Fruit fly (Drosophila melanogaster) whole organism, embryonic: ENCODE data around the gene CG18744.

Source experiments
- Antp ChIP-seq: fragments of 200-800 bp; sonication (Bioruptor generic); optimal IDR thresholded peaks from 3 replicates; lab custom pipeline; 2016; ENCODE audit warnings: missing biosample characterization, missing genetic modification characterization
- Asciz ChIP-seq: fragments of 200-800 bp; sonication (Bioruptor generic); optimal IDR thresholded peaks from 2 replicates; lab custom pipeline; 2017; ENCODE audit warnings: missing biosample characterization, mild to moderate bottlenecking, missing genetic modification characterization, missing genetic modification reagents
- CG10366 ChIP-seq: fragments of 200-800 bp; sonication (Bioruptor generic); IDR thresholded peaks from 2 replicates; pipeline ENCODE4 v1.3.6; 2022; ENCODE audit warnings: missing biosample characterization, missing genetic modification characterization
- CG10431 ChIP-seq: fragments of 200-800 bp; sonication (Bioruptor generic); optimal IDR thresholded peaks from 3 replicates; lab custom pipeline; 2018; ENCODE audit warnings: missing biosample characterization, mild to moderate bottlenecking, missing genetic modification characterization
- CG1233 ChIP-seq: fragments of 200-800 bp; sonication (Bioruptor generic); optimal IDR thresholded peaks from 4 replicates; lab custom pipeline; 2018; ENCODE audit warnings: missing biosample characterization, mild to moderate bottlenecking, missing genetic modification characterization
- CG12769 ChIP-seq: fragments of 200-800 bp; sonication (Bioruptor generic); optimal IDR thresholded peaks from 2 replicates; lab custom pipeline; 2019; ENCODE audit warnings: missing biosample characterization, mild to moderate bottlenecking, missing genetic modification characterization, moderate library complexity
- CG15073 ChIP-seq: fragments of 200-800 bp; sonication (Bioruptor generic); optimal IDR thresholded peaks from 2 replicates; lab custom pipeline; 2016; ENCODE audit warnings: missing biosample characterization, missing genetic modification characterization
- CG17361 ChIP-seq: fragments of 200-800 bp; sonication (Bioruptor generic); IDR thresholded peaks from 3 replicates; pipeline ENCODE4 v1.3.6; 2022; ENCODE audit warnings: missing biosample characterization, missing genetic modification characterization
- CG17829 ChIP-seq: fragments of 200-800 bp; optimal IDR thresholded peaks from 2 replicates; lab custom pipeline; 2019; ENCODE audit warnings: missing biosample characterization, mild to moderate bottlenecking, missing genetic modification characterization, moderate library complexity
- CG2116 ChIP-seq: fragments of 200-800 bp; sonication (Bioruptor generic); optimal IDR thresholded peaks from 3 replicates; lab custom pipeline; 2018; ENCODE audit warnings: missing biosample characterization, mild to moderate bottlenecking, missing genetic modification characterization
- CG2678 ChIP-seq: fragments of 200-800 bp; sonication (Bioruptor generic); optimal IDR thresholded peaks from 3 replicates; lab custom pipeline; 2019; ENCODE audit warnings: missing biosample characterization, mild to moderate bottlenecking, missing genetic modification characterization, moderate library complexity
- CG33213 ChIP-seq: fragments of 200-800 bp; sonication (Bioruptor generic); optimal IDR thresholded peaks from 3 replicates; lab custom pipeline; 2016; ENCODE audit warnings: missing biosample characterization, missing genetic modification characterization
- CG43689 ChIP-seq: fragments of 200-800 bp; sonication (Bioruptor generic); IDR thresholded peaks from 2 replicates; pipeline ENCODE4 v1.3.6; 2022; ENCODE audit warnings: missing biosample characterization, missing genetic modification characterization
- CG5953 ChIP-seq: fragments of 200-800 bp; sonication (Bioruptor generic); IDR thresholded peaks from 2 replicates; pipeline ENCODE4 v1.3.6; 2022; ENCODE audit warnings: missing biosample characterization, missing genetic modification characterization
- CG7745 ChIP-seq: fragments of 200-800 bp; sonication (Bioruptor generic); optimal IDR thresholded peaks from 2 replicates; lab custom pipeline; 2018; ENCODE audit warnings: missing biosample characterization, mild to moderate bottlenecking, missing genetic modification characterization, moderate library complexity
- CG7786 ChIP-seq: fragments of 200-800 bp; sonication (Bioruptor generic); optimal IDR thresholded peaks from 2 replicates; lab custom pipeline; 2016; ENCODE audit warnings: missing biosample characterization, missing genetic modification characterization
- CG8089 ChIP-seq: fragments of 200-800 bp; sonication (Bioruptor generic); optimal IDR thresholded peaks from 3 replicates; lab custom pipeline; 2016; ENCODE audit warnings: missing biosample characterization, missing genetic modification characterization
- CG8944 ChIP-seq: fragments of 200-800 bp; sonication (Bioruptor generic); optimal IDR thresholded peaks from 3 replicates; lab custom pipeline; 2016; ENCODE audit warnings: missing biosample characterization, missing genetic modification characterization
- CG9876 ChIP-seq: fragments of 200-800 bp; sonication (Bioruptor generic); optimal IDR thresholded peaks from 2 replicates; lab custom pipeline; 2016; ENCODE audit warnings: missing biosample characterization, missing genetic modification characterization
- CHES-1-like ChIP-seq: fragments of 200-800 bp; sonication (Bioruptor generic); optimal IDR thresholded peaks from 2 replicates; lab custom pipeline; 2016; ENCODE audit warnings: missing biosample characterization, missing genetic modification characterization
- Dip3 ChIP-seq: fragments of 200-800 bp; sonication (Bioruptor generic); optimal IDR thresholded peaks from 3 replicates; lab custom pipeline; 2016; ENCODE audit warnings: missing biosample characterization, missing genetic modification characterization
- Drgx ChIP-seq: fragments of 200-800 bp; sonication (Bioruptor generic); IDR thresholded peaks from 2 replicates; pipeline ENCODE4 v1.3.6; 2022; ENCODE audit warnings: missing biosample characterization, missing genetic modification characterization
- Fer2 ChIP-seq: fragments of 200-800 bp; sonication (Bioruptor generic); optimal IDR thresholded peaks from 2 replicates; lab custom pipeline; 2018; ENCODE audit warnings: missing biosample characterization, mild to moderate bottlenecking, missing genetic modification characterization, moderate library complexity
- HmgD ChIP-seq: fragments of 200-800 bp; sonication (Bioruptor generic); optimal IDR thresholded peaks from 3 replicates; lab custom pipeline; 2016; ENCODE audit warnings: missing biosample characterization, missing genetic modification characterization
- Opbp ChIP-seq: fragments of 200-800 bp; sonication (Bioruptor generic); IDR thresholded peaks from 3 replicates; pipeline ENCODE4 v1.3.6; 2022; ENCODE audit warnings: missing biosample characterization, missing genetic modification characterization; ENCODE audit not compliant: partially characterized antibody
- Stat92E ChIP-seq, 3 experiments: fragments of >200 bp in 2 of 3; fragments of 200-800 bp in 1 of 3; sonication (Bioruptor generic) in 1 of 3; optimal IDR thresholded peaks; 2 replicates each; lab custom pipeline; 2017 to 2019; ENCODE audit warnings: missing biosample characterization in 3 of 3, missing genetic modification characterization in 3 of 3, mild to moderate bottlenecking in 1 of 3, moderate library complexity in 1 of 3
- bigmax ChIP-seq: fragments of 200-800 bp; sonication (Bioruptor generic); optimal IDR thresholded peaks from 2 replicates; lab custom pipeline; 2018; ENCODE audit warnings: missing biosample characterization, mild to moderate bottlenecking, missing genetic modification characterization
- cg ChIP-seq: fragments of 200-800 bp; sonication (Bioruptor generic); optimal IDR thresholded peaks from 3 replicates; lab custom pipeline; 2019; ENCODE audit warnings: missing biosample characterization, mild to moderate bottlenecking, missing genetic modification characterization, moderate library complexity
- dan ChIP-seq: fragments of 200-800 bp; sonication (Bioruptor generic); IDR thresholded peaks from 2 replicates; pipeline ENCODE4 v1.3.6; 2022; ENCODE audit warnings: missing biosample characterization, missing genetic modification characterization
- dmrt11E ChIP-seq: fragments of 200-800 bp; sonication (Bioruptor generic); optimal IDR thresholded peaks from 3 replicates; lab custom pipeline; 2018; ENCODE audit warnings: missing biosample characterization, mild to moderate bottlenecking, missing genetic modification characterization, moderate library complexity
- dysf ChIP-seq: fragments of 200-800 bp; sonication (Bioruptor generic); IDR thresholded peaks from 3 replicates; pipeline ENCODE4 v1.3.6; 2022; ENCODE audit warnings: missing biosample characterization, missing genetic modification characterization
- fd3F ChIP-seq: fragments of 200-800 bp; sonication (Bioruptor generic); optimal IDR thresholded peaks from 2 replicates; lab custom pipeline; 2018; ENCODE audit warnings: missing biosample characterization, mild to moderate bottlenecking, missing genetic modification characterization, moderate library complexity
- fu2 ChIP-seq: fragments of 200-800 bp; sonication (Bioruptor generic); optimal IDR thresholded peaks from 2 replicates; lab custom pipeline; 2016; ENCODE audit warnings: missing biosample characterization, missing genetic modification characterization
- lbe ChIP-seq: fragments of 200-800 bp; sonication (Bioruptor generic); optimal IDR thresholded peaks from 2 replicates; lab custom pipeline; 2016; ENCODE audit warnings: missing biosample characterization, mild to moderate bottlenecking, missing genetic modification characterization
- oc ChIP-seq: fragments of 200-800 bp; sonication (Bioruptor generic); optimal IDR thresholded peaks from 2 replicates; lab custom pipeline; 2018; ENCODE audit warnings: missing biosample characterization, mild to moderate bottlenecking, missing genetic modification characterization, moderate library complexity
- odd ChIP-seq: fragments of 200-800 bp; sonication (Bioruptor generic); optimal IDR thresholded peaks from 2 replicates; lab custom pipeline; 2017; ENCODE audit warnings: missing biosample characterization, mild to moderate bottlenecking, missing genetic modification characterization
- sd ChIP-seq: fragments of 200-800 bp; sonication (Bioruptor generic); optimal IDR thresholded peaks from 3 replicates; lab custom pipeline; 2018; ENCODE audit warnings: missing biosample characterization, mild to moderate bottlenecking, missing genetic modification characterization, moderate library complexity
- sens-2 ChIP-seq: fragments of 200-800 bp; sonication (Bioruptor generic); IDR thresholded peaks from 2 replicates; pipeline ENCODE4 v1.3.6; 2022; ENCODE audit warnings: missing biosample characterization, missing genetic modification characterization
- sim ChIP-seq: fragments of 200-800 bp; sonication (Bioruptor generic); IDR thresholded peaks from 2 replicates; pipeline ENCODE4 v1.3.6; 2022; ENCODE audit warnings: missing biosample characterization, missing genetic modification characterization
- sna ChIP-seq: fragments of 200-800 bp; sonication (Bioruptor generic); IDR thresholded peaks from 2 replicates; pipeline ENCODE4 v1.3.6; 2022; ENCODE audit warnings: missing biosample characterization, missing genetic modification characterization; ENCODE audit not compliant: partially characterized antibody
- so ChIP-seq: fragments of 200-800 bp; sonication (Bioruptor generic); IDR thresholded peaks from 3 replicates; pipeline ENCODE4 v1.3.6; 2022; ENCODE audit warnings: missing biosample characterization, missing genetic modification characterization
- sug ChIP-seq: fragments of 200-800 bp; optimal IDR thresholded peaks from 2 replicates; lab custom pipeline; 2019; ENCODE audit warnings: missing biosample characterization, mild to moderate bottlenecking, missing genetic modification characterization, moderate library complexity
- trh ChIP-seq: fragments of 200-800 bp; sonication (Bioruptor generic); optimal IDR thresholded peaks from 2 replicates; lab custom pipeline; 2016; ENCODE audit warnings: missing biosample characterization, missing genetic modification characterization
- z ChIP-seq: fragments of 200-800 bp; sonication (Bioruptor generic); IDR thresholded peaks from 3 replicates; pipeline ENCODE4 v1.3.6; 2022; ENCODE audit warnings: missing biosample characterization, missing genetic modification characterization

Gene CG18744

DNA sequence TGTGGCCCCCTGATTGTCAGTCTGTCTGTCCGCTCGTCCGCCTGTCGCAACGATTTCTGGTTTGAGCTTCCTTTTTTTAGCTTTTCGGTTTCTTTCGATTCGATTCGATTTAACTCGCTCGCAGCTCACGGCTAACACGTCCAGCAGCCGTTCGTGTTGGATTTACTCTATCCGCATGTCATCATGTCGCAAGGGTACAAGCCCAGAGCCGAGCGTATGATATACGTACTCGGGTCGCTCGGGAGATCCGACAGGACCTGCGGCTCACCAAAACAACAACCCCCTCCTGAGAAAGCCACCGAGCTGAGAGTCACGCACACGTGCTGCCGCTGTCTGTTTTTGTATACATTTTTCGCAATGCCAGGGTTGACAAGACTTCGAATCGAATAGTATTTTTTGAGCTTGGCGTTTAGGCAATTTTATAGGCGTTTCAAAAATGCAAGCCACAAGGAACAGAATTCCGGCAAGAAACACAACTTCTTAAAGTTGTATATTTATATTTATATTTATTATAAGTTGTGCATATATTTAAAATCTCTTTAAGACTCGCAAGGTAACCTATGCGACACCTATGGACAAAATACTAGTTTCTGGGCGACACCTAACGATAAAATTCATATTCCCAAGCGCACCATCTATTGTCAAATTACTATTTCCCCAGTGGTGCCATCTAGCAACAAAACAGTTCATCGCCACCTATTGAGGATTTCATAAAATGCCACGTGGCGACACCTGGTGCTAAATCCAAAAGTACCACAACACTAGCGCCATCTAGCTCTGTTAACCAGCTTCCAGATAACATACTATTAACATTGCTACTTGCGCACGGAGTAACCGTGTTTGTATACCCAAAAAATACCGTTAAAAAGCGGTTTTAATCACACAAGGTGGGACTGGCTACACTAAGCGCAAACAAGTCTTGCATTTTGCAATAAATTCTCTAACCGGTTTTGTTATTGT lies 11.4 kb upstream of the CG18744 start, which contains the start of the genes CG2993 and sgll (continued):
- peak; percentile 97 for TF ChIP-seq Antp (GFP tag; lab: Kevin White, UChicago)
- TF ChIP-seq CG33213 (GFP tag; lab: Kevin White, UChicago): peak; percentile 98
- TF ChIP-seq cg (GFP tag; lab: Kevin White, UChicago): no peak
- TF ChIP-seq dan: peak; percentile 46; the same call in 1 of the 2 replicates
- no peak for TF ChIP-seq Stat92E (GFP tag; optimal IDR thresholded peaks at IDR 0.05; lab: Kevin White, UChicago)
- TF ChIP-seq CG10366 (GFP tag; lab: Robert Waterston, UW): peak; percentile 90
- peak; percentile 87 for TF ChIP-seq dmrt11E
- peak; percentile 57; the same call in 2 of the 3 replicates for TF ChIP-seq so (GFP tag; lab: Robert Waterston, UW)

DNA sequence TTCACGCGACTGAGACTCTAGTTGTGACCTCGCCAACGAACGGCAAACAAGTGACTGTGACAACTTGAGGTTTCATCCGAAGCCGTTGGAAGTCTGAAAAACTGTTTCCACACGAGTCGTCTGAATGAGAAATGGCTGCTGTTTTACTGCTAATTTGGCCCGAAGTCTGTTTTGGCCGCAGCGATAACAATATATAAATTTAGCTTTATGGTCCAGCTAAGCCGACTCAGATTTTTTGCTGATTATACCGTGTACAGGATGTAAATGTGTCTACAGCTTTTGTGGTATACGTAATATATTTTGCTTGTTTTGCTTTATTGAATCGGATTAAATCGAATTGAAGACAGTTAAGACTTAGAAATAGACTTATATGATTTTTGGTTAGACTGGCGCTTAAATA lies 5.8 kb upstream of the CG18744 start, which contains the start of gene CG18268:
TSS of gene CG18268 (minus strand) at position 101 of the 400 bp plus-strand sequence.
- TF ChIP-seq z (GFP tag; lab: Robert Waterston, UW) (no peak), CG17829 (tag; lab: Kevin White, UChicago) (no peak), oc (tag; lab: Kevin White, UChicago) (no peak), CG1233 (GFP tag; lab: Kevin White, UChicago) (no peak), CG7786 (no peak), CG7745 (tag; lab: Kevin White, UChicago) (no peak), sens-2 (GFP tag; lab: Robert Waterston, UW) (no peak)

DNA sequence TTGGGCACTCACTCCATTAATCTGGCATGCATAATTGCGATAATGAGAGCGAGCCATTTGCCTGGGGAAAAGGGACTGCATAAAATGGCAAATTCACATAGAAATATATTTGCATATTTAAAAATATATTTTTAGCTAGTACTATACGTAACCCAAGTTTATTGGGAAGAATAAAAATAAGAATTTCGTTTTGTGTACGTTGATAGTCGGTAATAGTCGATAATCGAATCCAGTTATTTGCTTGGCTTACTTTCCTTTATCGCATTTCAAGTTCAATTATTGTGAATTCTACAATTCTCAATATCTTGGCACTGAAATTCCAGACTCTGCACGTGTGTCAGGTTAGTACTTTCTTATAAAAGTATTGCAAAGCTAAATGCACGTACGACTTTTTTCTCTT lies 4.1 kb upstream of the CG18744 start, which contains the start of gene CG3014:
TSS of gene CG3014 (minus strand) at position 101 of the 400 bp plus-strand sequence.
- TF ChIP-seq CG8944 (GFP tag; lab: Kevin White, UChicago) (no peak), fu2 (GFP tag; lab: Kevin White, UChicago) (no peak), CG10431 (GFP tag; lab: Kevin White, UChicago) (no peak)

DNA sequence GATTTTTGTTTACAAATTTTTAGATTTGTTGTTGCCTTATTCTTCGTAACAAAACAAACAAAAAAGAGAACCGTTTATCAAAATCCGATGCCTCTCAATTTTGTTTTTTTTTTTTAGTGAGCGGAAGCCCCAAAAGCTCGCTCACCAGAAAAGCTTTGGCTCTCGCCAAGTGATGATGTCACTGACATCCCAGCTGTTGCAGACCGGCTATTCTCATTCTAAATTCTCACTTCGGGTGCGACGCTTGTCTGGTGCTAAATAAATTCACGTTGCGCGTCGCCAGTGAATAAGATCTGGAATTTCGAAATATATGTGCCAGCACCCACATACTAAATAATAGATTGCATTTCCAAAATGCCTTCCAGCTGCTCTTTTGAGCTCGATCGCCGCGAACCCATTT lies 4.7 kb downstream of the CG18744 start, which contains the start of gene CG2641:
TSS of gene CG2641 (plus strand) at position 215 of the 400 bp plus-strand sequence.
- TF ChIP-seq odd (no peak), cg (GFP tag; lab: Kevin White, UChicago) (no peak), lbe (GFP tag; lab: Kevin White, UChicago) (peak; percentile 61), CG43689 (GFP tag; lab: Robert Waterston, UW) (no peak), Asciz (GFP tag; lab: Kevin White, UChicago) (no peak), CG12769 (peak; percentile 52), CG2116 (GFP tag; lab: Kevin White, UChicago) (no peak), CG9876 (GFP tag; lab: Kevin White, UChicago) (no peak), dysf (no peak), sim (GFP tag; lab: Robert Waterston, UW) (no peak), trh (GFP tag; lab: Kevin White, UChicago) (no peak), Fer2 (tag; lab: Kevin White, UChicago) (no peak), sd (tag; lab: Kevin White, UChicago) (peak; percentile 66), Drgx (GFP tag; lab: Robert Waterston, UW) (peak; percentile 72), bigmax (GFP tag; lab: Kevin White, UChicago) (no peak), Dip3 (GFP tag; lab: Kevin White, UChicago) (no peak), Opbp (GFP tag; lab: Robert Waterston, UW) (no peak), sug (peak; percentile 2), HmgD (no peak), CG5953 (no peak), sna (no peak), CHES-1-like (GFP tag; lab: Kevin White, UChicago) (no peak), CG2678 (tag; lab: Kevin White, UChicago) (no peak), CG17361 (no peak), fd3F (GFP tag; lab: Kevin White, UChicago) (no peak), CG15073 (GFP tag; lab: Kevin White, UChicago) (no peak), CG8089 (no peak)
